Fruit fly (Drosophila melanogaster): ENCODE results near the gene CG9154.

Gene CG9154

DNA sequence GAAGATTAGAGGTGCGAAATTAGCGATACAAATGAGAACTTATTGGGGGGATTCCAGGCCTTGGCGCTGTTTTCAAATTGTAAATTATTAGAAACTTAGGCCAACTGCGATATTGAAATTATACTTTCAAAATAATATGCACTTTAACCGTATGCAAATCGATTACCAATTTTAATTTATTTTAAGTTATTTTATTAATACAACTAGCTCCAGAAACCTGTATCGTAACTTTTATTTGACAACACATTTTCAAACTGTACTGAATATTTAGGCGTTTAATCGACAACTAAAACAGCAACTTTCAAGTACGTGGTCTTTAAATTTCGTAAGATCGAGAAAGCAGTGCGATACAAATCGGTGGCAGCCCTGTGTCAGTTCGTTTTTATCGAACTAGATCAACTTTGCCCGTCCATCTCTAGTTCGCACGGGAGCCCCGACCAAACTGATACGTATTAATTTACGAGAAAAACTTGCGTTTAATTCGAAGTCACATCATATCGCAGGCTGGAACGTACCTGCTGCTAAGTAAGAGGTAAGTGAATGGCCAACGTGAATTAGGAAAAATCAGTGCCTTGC is at the start of gene CG9154, which contains the start of gene Kr-h2:
Gene CG9154, minus strand, starts transcription at position 31 of the 576 bp plus-strand sequence.
Gene Kr-h2, plus strand, starts transcription at position 335 of the 576 bp plus-strand sequence.
- no peak for TF ChIP-seq bowl (GFP tag; IDR thresholded peaks at IDR 0.05)
- TF ChIP-seq Lhr (GFP tag; optimal IDR thresholded peaks at IDR 0.05): peak; percentile 83
- TF ChIP-seq sd (tag; optimal IDR thresholded peaks at IDR 0.05): peak; percentile 33
- no peak for TF ChIP-seq pnt (GFP tag; optimal IDR thresholded peaks at IDR 0.05)
- peak; percentile 56 for TF ChIP-seq CG2678 (tag; optimal IDR thresholded peaks at IDR 0.05)
- peak; percentile 57 for TF ChIP-seq CG10267 (tag; optimal IDR thresholded peaks at IDR 0.05)
- peak; percentile 8 for TF ChIP-seq mam (GFP tag; optimal IDR thresholded peaks at IDR 0.05)
- TF ChIP-seq NC2β (GFP tag; optimal IDR thresholded peaks at IDR 0.05): no peak
- no peak for TF ChIP-seq D (optimal IDR thresholded peaks at IDR 0.05)
- TF ChIP-seq D (GFP tag; optimal IDR thresholded peaks at IDR 0.05): no peak
- no peak for TF ChIP-seq maf-S (GFP tag; optimal IDR thresholded peaks at IDR 0.05)
- no peak for TF ChIP-seq dan (GFP tag; IDR thresholded peaks at IDR 0.05)
- no peak for TF ChIP-seq Spps (tag; optimal IDR thresholded peaks at IDR 0.05)
- TF ChIP-seq E2f1 (GFP tag; IDR thresholded peaks at IDR 0.05): 0 out of 2 replicates have a peak, but pooled peaks have one; percentile 11
- no peak for TF ChIP-seq ewg (GFP tag; optimal IDR thresholded peaks at IDR 0.05)
- TF ChIP-seq grn (GFP tag; optimal IDR thresholded peaks at IDR 0.05): no peak
- peak; percentile 69 for TF ChIP-seq CoRest (tag; optimal IDR thresholded peaks at IDR 0.05)
- TF ChIP-seq ab (GFP tag; optimal IDR thresholded peaks at IDR 0.05): no peak
- TF ChIP-seq crp (GFP tag; optimal IDR thresholded peaks at IDR 0.05): peak in 1 of 2 experiments; percentile 12
- no peak for TF ChIP-seq CG10209 (GFP tag; optimal IDR thresholded peaks at IDR 0.05)
- TF ChIP-seq lilli (GFP tag; optimal IDR thresholded peaks at IDR 0.05): peak; percentile 36
- TF ChIP-seq CG12155 (GFP tag; optimal IDR thresholded peaks at IDR 0.05): peak; percentile 23
- peak; percentile 55; the same call in 1 of the 3 replicates for TF ChIP-seq mld (GFP tag; IDR thresholded peaks at IDR 0.05; ENCODE audit: partially characterized antibody)
- no peak for TF ChIP-seq H15 (GFP tag; IDR thresholded peaks at IDR 0.05)
- no peak for TF ChIP-seq CG5953 (GFP tag; IDR thresholded peaks at IDR 0.05)
- TF ChIP-seq da (GFP tag; optimal IDR thresholded peaks at IDR 0.05): no peak
- no peak for TF ChIP-seq Poxn (GFP tag; IDR thresholded peaks at IDR 0.05)
- peak; percentile 75 for TF ChIP-seq amos (GFP tag; IDR thresholded peaks at IDR 0.05; ENCODE audit: partially characterized antibody)
- peak; percentile 3 for TF ChIP-seq CG3995 (GFP tag; optimal IDR thresholded peaks at IDR 0.05)
- TF ChIP-seq sr (GFP tag; IDR thresholded peaks at IDR 0.05): no peak
- peak; percentile 35 for TF ChIP-seq CG13424 (tag; optimal IDR thresholded peaks at IDR 0.05)
- TF ChIP-seq nerfin-2 (GFP tag; IDR thresholded peaks at IDR 0.05; ENCODE audit: partially characterized antibody): peak; percentile 68
- TF ChIP-seq CG30403 (GFP tag; optimal IDR thresholded peaks at IDR 0.05): peak; percentile 48
- peak; percentile 73 for TF ChIP-seq Bgb (GFP tag; IDR thresholded peaks at IDR 0.05; ENCODE audit: partially characterized antibody)
- peak; percentile 23 for TF ChIP-seq CG4820 (GFP tag; optimal IDR thresholded peaks at IDR 0.05)
- TF ChIP-seq Meics (GFP tag; optimal IDR thresholded peaks at IDR 0.05): peak; percentile 32
- no peak for TF ChIP-seq seq (GFP tag; IDR thresholded peaks at IDR 0.05)
- peak; percentile 63 for TF ChIP-seq bbx (GFP tag; IDR thresholded peaks at IDR 0.05; ENCODE audit: partially characterized antibody)
- peak; percentile 78 for TF ChIP-seq Ets97D (GFP tag; optimal IDR thresholded peaks at IDR 0.05)
- TF ChIP-seq sob (GFP tag; IDR thresholded peaks at IDR 0.05): no peak
- TF ChIP-seq E2f2 (GFP tag; IDR thresholded peaks at IDR 0.05): peak; percentile 87
- TF ChIP-seq CG9437 (GFP tag; optimal IDR thresholded peaks at IDR 0.05): peak; percentile 91
- TF ChIP-seq CG7839 (tag; optimal IDR thresholded peaks at IDR 0.05): peak; percentile 47
- TF ChIP-seq Abd-B (GFP tag; optimal IDR thresholded peaks at IDR 0.05): peak; percentile 37
- TF ChIP-seq Lim3 (GFP tag; IDR thresholded peaks at IDR 0.05): no peak
- no peak for TF ChIP-seq Oli (tag; optimal IDR thresholded peaks at IDR 0.05)
- TF ChIP-seq Nf-YC (tag; optimal IDR thresholded peaks at IDR 0.05): peak; percentile 59
- TF ChIP-seq tx (GFP tag; optimal IDR thresholded peaks at IDR 0.05): no peak
- TF ChIP-seq CG2712 (tag; optimal IDR thresholded peaks at IDR 0.05): peak; percentile 50
- peak; percentile 73 for TF ChIP-seq trem (tag; optimal IDR thresholded peaks at IDR 0.05)
